Fruit fly (Drosophila melanogaster) whole organism, wandering third instar larva: ENCODE data around the gene CG4367.

Experiments
- Abd-B ChIP-seq: fragments of >200 bp; optimal IDR thresholded peaks from 2 replicates; lab custom pipeline; 2017; ENCODE audit warnings: missing biosample characterization, missing genetic modification characterization
- CG32264 ChIP-seq: fragments of 200-800 bp; sonication (Bioruptor generic); optimal IDR thresholded peaks from 2 replicates; lab custom pipeline; 2016; ENCODE audit warnings: missing biosample characterization, missing genetic modification characterization
- CrebA ChIP-seq: fragments of 200-800 bp; sonication (Bioruptor generic); optimal IDR thresholded peaks from 2 replicates; lab custom pipeline; 2016; ENCODE audit warnings: missing biosample characterization, mild to moderate bottlenecking, missing genetic modification characterization, borderline replicate concordance
- Dfd ChIP-seq: fragments of >200 bp; optimal IDR thresholded peaks from 2 replicates; lab custom pipeline; 2017; ENCODE audit warnings: missing biosample characterization, missing genetic modification characterization
- GATAd ChIP-seq: sonication (Bioruptor generic); optimal IDR thresholded peaks from 2 replicates; lab custom pipeline; 2016; ENCODE audit warnings: missing biosample characterization, missing genetic modification characterization
- HLH106 ChIP-seq: fragments of 200-800 bp; optimal IDR thresholded peaks from 3 replicates; lab custom pipeline; 2019; ENCODE audit warnings: missing biosample characterization, mild to moderate bottlenecking, missing genetic modification characterization, moderate library complexity
- Hnf4 ChIP-seq: fragments of 200-800 bp; sonication (Bioruptor generic); optimal IDR thresholded peaks from 2 replicates; lab custom pipeline; 2016; ENCODE audit warnings: missing biosample characterization, mild to moderate bottlenecking, missing genetic modification characterization
- Jra ChIP-seq: sonication (Bioruptor generic); optimal IDR thresholded peaks from 2 replicates; lab custom pipeline; 2016; ENCODE audit warnings: missing biosample characterization, missing genetic modification characterization
- Mio ChIP-seq: sonication (Bioruptor generic); optimal IDR thresholded peaks from 2 replicates; lab custom pipeline; 2016; ENCODE audit warnings: missing biosample characterization, missing genetic modification characterization
- Myc ChIP-seq: fragments of >200 bp; optimal IDR thresholded peaks from 2 replicates; lab custom pipeline; 2017
- Rel ChIP-seq, 2 experiments: fragments of 200-800 bp; sonication (Bioruptor generic) in 1 of 2; optimal IDR thresholded peaks; 2 replicates in 1 of 2; 3 replicates in 1 of 2; lab custom pipeline; 2016 to 2019; ENCODE audit warnings: mild to moderate bottlenecking in 2 of 2, missing biosample characterization in 2 of 2, missing genetic modification characterization in 2 of 2, moderate library complexity in 1 of 2
- Sp1 ChIP-seq: fragments of 200-800 bp; sonication (Bioruptor generic); optimal IDR thresholded peaks from 3 replicates; lab custom pipeline; 2019; ENCODE audit warnings: missing biosample characterization, mild to moderate bottlenecking, missing genetic modification characterization, moderate library complexity
- br ChIP-seq: fragments of 200-800 bp; sonication (Bioruptor generic); optimal IDR thresholded peaks from 2 replicates; lab custom pipeline; 2016; ENCODE audit warnings: missing biosample characterization, missing genetic modification characterization
- brk ChIP-seq: fragments of 200-800 bp; sonication (Bioruptor generic); optimal IDR thresholded peaks from 2 replicates; lab custom pipeline; 2016; ENCODE audit warnings: missing biosample characterization, mild to moderate bottlenecking, missing genetic modification characterization
- dl ChIP-seq, 2 experiments: fragments of 175-275, 200-275 bp in 1 of 2; fragments of 200-275 bp in 1 of 2; sonication (Bioruptor generic); optimal IDR thresholded peaks; lab custom pipeline; 2018; ENCODE audit warnings: mild to moderate bottlenecking in 2 of 2, missing biosample characterization in 2 of 2, missing genetic modification characterization in 2 of 2, moderate library complexity in 2 of 2; ENCODE audit not compliant: partially characterized antibody in 2 of 2, insufficient read depth in 1 of 2
- dmrt93B ChIP-seq: fragments of 200-800 bp; sonication (Bioruptor generic); optimal IDR thresholded peaks from 2 replicates; lab custom pipeline; 2018; ENCODE audit warnings: missing biosample characterization, mild to moderate bottlenecking, missing genetic modification characterization
- dsf ChIP-seq: sonication (Bioruptor generic); optimal IDR thresholded peaks from 2 replicates; lab custom pipeline; 2016; ENCODE audit warnings: missing biosample characterization, missing genetic modification characterization, borderline replicate concordance
- foxo ChIP-seq, 2 experiments: fragments of 200-800 bp; sonication (Bioruptor generic); optimal IDR thresholded peaks; 2 replicates in 1 of 2; 3 replicates in 1 of 2; lab custom pipeline; 2016 to 2017; ENCODE audit warnings: missing biosample characterization in 2 of 2, missing genetic modification characterization in 2 of 2
- fru ChIP-seq: fragments of 200-800 bp; sonication (Bioruptor generic); optimal IDR thresholded peaks from 3 replicates; lab custom pipeline; 2016; ENCODE audit warnings: missing biosample characterization, mild to moderate bottlenecking, missing genetic modification characterization
- h ChIP-seq: fragments of 200-800 bp; sonication (Bioruptor generic); optimal IDR thresholded peaks from 3 replicates; lab custom pipeline; 2016; ENCODE audit warnings: missing biosample characterization, mild to moderate bottlenecking, missing genetic modification characterization
- jim ChIP-seq: fragments of 175-275, 200-325 bp; sonication (Bioruptor generic); optimal IDR thresholded peaks from 2 replicates; lab custom pipeline; 2016; ENCODE audit warnings: missing biosample characterization, mild to moderate bottlenecking, missing genetic modification characterization
- pan ChIP-seq: fragments of >200 bp; optimal IDR thresholded peaks from 2 replicates; lab custom pipeline; 2017
- psq ChIP-seq: fragments of 200-800 bp; sonication (Bioruptor generic); optimal IDR thresholded peaks from 3 replicates; lab custom pipeline; 2017; ENCODE audit warnings: missing biosample characterization, mild to moderate bottlenecking, missing genetic modification characterization, moderate library complexity
- rgr ChIP-seq: fragments of 200-800 bp; sonication (Bioruptor generic); optimal IDR thresholded peaks from 3 replicates; lab custom pipeline; 2016; ENCODE audit warnings: missing biosample characterization, mild to moderate bottlenecking, missing genetic modification characterization
- sage ChIP-seq: fragments of 200-800 bp; sonication (Bioruptor generic); optimal IDR thresholded peaks from 2 replicates; lab custom pipeline; 2016; ENCODE audit warnings: missing biosample characterization, mild to moderate bottlenecking, missing genetic modification characterization
- sv ChIP-seq: fragments of 200-800 bp; sonication (Bioruptor generic); optimal IDR thresholded peaks from 3 replicates; lab custom pipeline; 2016; ENCODE audit warnings: missing biosample characterization, missing genetic modification characterization
- tai ChIP-seq: sonication (Bioruptor generic); optimal IDR thresholded peaks from 2 replicates; lab custom pipeline; 2016; ENCODE audit warnings: missing biosample characterization, missing genetic modification characterization

CG4367 gene

DNA sequence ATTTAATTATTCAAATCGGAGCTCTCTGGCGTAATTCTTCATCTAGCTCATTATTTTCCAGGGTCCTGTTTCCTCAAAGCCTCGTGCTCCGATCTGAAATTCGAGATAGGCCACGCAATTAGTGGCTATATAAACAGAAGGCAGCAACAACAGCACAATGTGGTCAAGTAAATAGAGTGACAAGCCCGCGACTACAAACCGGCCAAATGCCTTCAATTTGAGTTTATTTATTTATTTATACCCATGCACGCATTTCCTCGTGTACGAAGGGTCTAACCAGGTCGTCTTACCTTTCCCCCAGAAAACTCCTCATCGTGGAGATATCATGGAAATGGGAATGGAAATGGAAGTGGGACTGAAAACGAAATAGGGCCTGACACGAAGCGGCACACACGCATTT is 28.0 kb downstream of the CG4367 start:
- TF ChIP-seq tai (no peak), brk (GFP tag; lab: Kevin White, UChicago) (no peak), fru (no peak), Mio (GFP tag; lab: Kevin White, UChicago) (no peak), CrebA (GFP tag; lab: Kevin White, UChicago) (no peak), dsf (no peak), Dfd (GFP tag; lab: Kevin White, UChicago) (no peak), Jra (GFP tag; lab: Kevin White, UChicago) (no peak), jim (GFP tag; lab: Kevin White, UChicago) (no peak), dmrt93B (GFP tag; lab: Kevin White, UChicago) (no peak), foxo (GFP tag; optimal IDR thresholded peaks at IDR 0.05; lab: Kevin White, UChicago) (no peak), sv (GFP tag; lab: Kevin White, UChicago) (no peak), br (no peak), pan (lab: Kevin White, UChicago) (no peak), sage (no peak), h (GFP tag; lab: Kevin White, UChicago) (no peak), Rel (GFP tag; optimal IDR thresholded peaks at IDR 0.05; lab: Kevin White, UChicago) (no peak), Rel (tag; optimal IDR thresholded peaks at IDR 0.05; lab: Kevin White, UChicago) (no peak), Sp1 (no peak)

DNA sequence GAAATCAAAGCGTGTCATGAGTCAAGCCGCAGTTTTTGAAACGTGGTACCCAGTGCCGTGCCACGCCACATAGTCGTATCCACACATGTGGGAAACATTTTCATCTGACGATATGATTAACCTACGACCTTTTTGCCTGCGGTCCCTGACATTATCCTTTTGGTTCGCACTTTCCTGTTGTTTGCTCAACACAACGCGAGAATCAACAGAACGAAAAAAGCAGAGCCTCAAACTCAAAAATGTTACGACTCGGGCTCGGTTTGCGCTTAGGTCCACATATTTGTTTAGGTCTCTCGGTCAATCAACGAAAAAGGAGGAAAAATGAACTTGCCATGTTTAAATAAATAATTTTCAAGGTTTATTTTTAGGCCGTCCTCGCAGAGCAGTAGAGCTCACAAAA is 28.8 kb downstream of the CG4367 start:
- TF ChIP-seq Hnf4 = no peak
- no peak for TF ChIP-seq Sp1
- TF ChIP-seq GATAd = no peak
- TF ChIP-seq rgr = no peak
- TF ChIP-seq psq (GFP tag; lab: Kevin White, UChicago) = no peak
- no peak for TF ChIP-seq Abd-B (GFP tag; lab: Kevin White, UChicago)
- TF ChIP-seq foxo (GFP tag; optimal IDR thresholded peaks at IDR 0.05; lab: Kevin White, UChicago) = no peak
- TF ChIP-seq dsf = no peak
- no peak for TF ChIP-seq h (GFP tag; lab: Kevin White, UChicago)
- no peak for TF ChIP-seq HLH106 (tag; lab: Kevin White, UChicago)
- TF ChIP-seq dl (GFP tag; optimal IDR thresholded peaks at IDR 0.05; lab: Kevin White, UChicago; ENCODE audit: insufficient read depth in 1 of 2, partially characterized antibody in 2 of 2) = no peak
- TF ChIP-seq jim (GFP tag; lab: Kevin White, UChicago) = no peak
- TF ChIP-seq Mio (GFP tag; lab: Kevin White, UChicago) = no peak
- no peak for TF ChIP-seq CrebA (GFP tag; lab: Kevin White, UChicago)
- no peak for TF ChIP-seq br

DNA sequence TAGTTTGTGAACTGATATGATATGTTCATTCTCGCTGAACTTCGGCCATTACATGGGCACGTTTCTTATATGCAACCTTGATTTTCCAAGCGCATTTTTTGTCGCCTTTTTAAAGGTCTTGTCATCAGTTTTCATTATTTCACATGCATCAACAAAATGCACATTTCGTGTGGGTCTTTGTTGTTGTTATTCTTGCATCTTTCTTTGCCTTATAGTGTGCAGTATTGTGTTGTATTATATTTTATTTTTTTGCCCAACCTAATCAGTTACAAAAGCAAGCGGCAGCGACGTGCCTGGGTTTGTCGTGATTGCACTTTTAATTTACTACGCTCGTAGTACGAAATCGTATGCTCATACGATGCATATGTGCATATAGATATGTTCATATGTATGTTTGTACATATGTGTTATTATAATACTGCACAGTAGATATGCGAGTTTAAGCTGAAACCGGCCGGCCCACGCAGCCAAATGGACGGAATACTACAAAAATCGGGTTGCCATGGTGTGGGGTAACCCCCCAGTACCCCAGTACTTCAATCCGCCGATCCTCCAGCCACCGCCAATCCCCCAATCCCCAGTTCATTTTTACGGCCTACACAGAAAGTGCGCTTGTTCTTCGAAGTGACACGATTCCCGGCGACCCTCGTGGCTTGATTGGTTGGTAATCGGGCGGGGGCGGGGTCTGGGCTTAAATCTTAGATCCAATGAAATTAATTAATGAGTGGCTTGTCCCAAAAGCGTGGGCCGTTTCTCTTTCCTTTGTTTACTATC is 30.1 kb downstream of the CG4367 start:
- TF ChIP-seq Hnf4 (no peak), Rel (GFP tag; optimal IDR thresholded peaks at IDR 0.05; lab: Kevin White, UChicago) (no peak), Rel (tag; optimal IDR thresholded peaks at IDR 0.05; lab: Kevin White, UChicago) (peak; percentile 17), psq (GFP tag; lab: Kevin White, UChicago) (no peak)

DNA sequence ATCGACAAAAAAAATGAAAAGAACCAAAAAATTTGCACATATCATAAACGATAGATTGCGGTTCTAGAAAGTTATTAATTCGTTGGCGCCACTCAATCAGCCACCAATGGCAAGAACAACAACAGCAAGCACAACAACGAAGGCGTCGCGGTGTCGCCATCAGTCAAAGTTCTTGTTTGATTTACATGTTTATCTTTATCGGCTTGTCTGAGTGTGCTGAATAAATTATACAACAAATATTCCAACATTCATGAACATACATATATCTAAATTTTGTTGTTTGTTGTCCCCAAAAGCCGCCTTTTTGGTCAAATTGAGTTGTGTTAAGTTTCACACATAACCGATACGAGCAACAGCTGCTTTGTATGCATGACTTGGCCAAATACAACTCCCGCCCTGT is 31.2 kb downstream of the CG4367 start:
- no peak for TF ChIP-seq sage
- no peak for TF ChIP-seq CG32264
- TF ChIP-seq, all 38 proteins: peak for 0

DNA sequence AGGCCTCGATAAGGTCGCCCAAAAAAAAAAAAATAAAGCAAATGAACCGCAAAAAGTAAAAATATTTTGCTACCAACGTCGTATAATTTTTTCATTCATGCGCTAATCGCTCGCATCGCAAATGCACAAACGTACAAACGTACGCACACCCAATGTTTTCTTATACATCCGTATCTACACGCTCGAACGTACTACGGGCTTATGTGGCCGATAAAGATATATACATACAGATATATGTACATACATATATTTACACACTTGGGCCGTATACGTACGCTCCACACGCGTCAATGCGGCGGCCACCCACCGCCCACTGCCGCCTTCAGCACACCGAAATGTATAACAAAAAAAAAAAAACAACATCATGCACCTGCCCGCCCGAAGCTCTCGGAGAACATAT is 38.8 kb downstream of the CG4367 start:
- TF ChIP-seq CrebA (GFP tag; lab: Kevin White, UChicago) (peak; percentile 81), h (GFP tag; lab: Kevin White, UChicago) (peak; percentile 31), Myc (lab: Kevin White, UChicago) (no peak), Abd-B (GFP tag; lab: Kevin White, UChicago) (no peak), Rel (GFP tag; optimal IDR thresholded peaks at IDR 0.05; lab: Kevin White, UChicago) (peak; percentile 63), Rel (tag; optimal IDR thresholded peaks at IDR 0.05; lab: Kevin White, UChicago) (no peak)

DNA sequence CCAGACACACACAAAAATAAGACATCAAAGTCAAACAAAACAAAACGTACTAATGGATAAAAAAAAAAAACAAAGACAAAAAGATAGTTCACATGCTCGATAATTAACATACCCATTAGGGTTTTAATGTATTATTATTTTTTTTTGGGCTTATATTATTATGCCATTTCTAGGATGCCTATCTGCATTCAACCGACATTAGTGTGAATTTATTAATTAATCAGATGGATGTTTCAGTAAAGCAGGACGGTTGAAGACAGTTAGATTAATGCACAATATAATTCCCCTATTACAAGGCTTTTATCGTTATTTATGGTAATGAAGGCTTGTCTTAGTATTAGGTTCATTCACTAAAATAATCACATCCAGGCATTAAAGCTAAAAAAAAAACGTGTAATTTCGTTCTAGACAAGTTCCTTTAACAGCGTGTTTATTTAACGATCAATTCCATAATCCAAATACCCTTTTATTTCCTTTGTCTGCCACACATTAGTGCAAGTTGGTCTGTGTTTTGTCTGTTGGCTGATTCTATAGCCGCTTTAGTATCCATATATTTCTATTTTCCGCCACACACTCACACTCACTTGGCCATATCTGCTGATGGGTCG is 39.4 kb downstream of the CG4367 start:
- TF ChIP-seq Dfd (GFP tag; lab: Kevin White, UChicago) (no peak), sage (no peak), CrebA (GFP tag; lab: Kevin White, UChicago) (no peak)
